Worm (Caenorhabditis elegans): ENCODE results near the gene vit-6.

The vit-6 gene

DNA sequence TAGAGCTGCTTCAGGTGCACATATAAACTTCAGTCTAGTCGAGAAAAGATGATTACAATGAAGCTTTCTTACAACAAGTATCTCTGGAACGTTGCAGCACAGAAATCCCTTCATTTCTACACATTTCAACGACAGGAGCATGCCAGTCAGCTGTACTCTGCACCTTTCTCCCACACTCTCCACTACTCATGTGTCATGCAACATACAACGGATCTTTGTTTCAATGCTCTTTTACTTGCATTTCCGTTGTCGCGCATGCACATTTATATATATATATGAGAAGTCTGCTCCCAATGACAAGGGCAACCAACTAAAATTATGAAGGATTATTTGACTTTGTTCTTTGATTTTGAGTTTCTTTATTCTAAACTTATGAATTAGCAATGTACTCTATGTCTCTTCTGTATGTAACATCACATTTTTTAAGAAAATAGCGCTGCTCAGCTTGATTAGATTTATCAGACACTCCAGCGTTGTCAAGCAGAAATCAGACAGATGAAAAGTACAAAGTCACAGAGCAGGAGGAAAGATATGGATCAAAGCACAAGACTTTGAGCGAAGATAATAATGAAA, 25.8 kb upstream of the vit-6 start:
- TF ChIP-seq F13H6.1 (tag; optimal IDR thresholded peaks at IDR 0.05) (no peak), dmd-4 (tag; optimal IDR thresholded peaks at IDR 0.05) (no peak), unc-62 (GFP tag; optimal IDR thresholded peaks at IDR 0.05) (no peak), sma-9 (GFP tag; optimal IDR thresholded peaks at IDR 0.05) (peak; percentile 16), sma-9 (tag; optimal IDR thresholded peaks at IDR 0.05) (no peak), ceh-82 (tag; optimal IDR thresholded peaks at IDR 0.05) (no peak), lsy-2 (tag; optimal IDR thresholded peaks at IDR 0.05) (peak in 1 of 2 experiments; percentile 11), nhr-6 (tag; optimal IDR thresholded peaks at IDR 0.05) (no peak), fos-1 (tag; optimal IDR thresholded peaks at IDR 0.05) (no peak), C34F6.9 (tag; optimal IDR thresholded peaks at IDR 0.05) (no peak), unc-55 (GFP tag; optimal IDR thresholded peaks at IDR 0.05) (no peak), aly-2 (tag; optimal IDR thresholded peaks at IDR 0.05) (no peak), ceh-16 (tag; optimal IDR thresholded peaks at IDR 0.05) (no peak)

DNA sequence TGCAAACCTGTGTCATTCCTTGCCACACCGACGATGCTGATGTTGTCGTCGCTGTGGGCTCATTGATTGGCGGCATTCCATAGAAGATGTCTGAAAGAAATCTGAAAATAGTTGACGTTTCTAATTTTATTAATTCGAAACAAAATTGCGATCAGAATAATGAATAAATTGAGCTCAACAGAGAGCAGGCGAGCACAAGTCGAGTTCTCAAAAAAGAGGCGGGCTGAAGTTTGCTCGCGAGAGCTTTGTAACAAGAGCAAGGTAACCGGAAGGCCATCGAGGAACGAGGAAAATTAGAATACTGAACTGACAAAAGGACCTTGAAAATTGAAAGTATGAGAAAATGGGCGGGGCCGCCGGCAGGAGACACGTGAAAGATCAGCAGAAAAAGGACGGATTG, 24.5 kb upstream of the vit-6 start, which contains the start of gene nhr-66:
TSS of gene nhr-66 (minus strand) at position 101 of the 400 bp plus-strand sequence.
- TF ChIP-seq lin-11 (tag; optimal IDR thresholded peaks at IDR 0.05): no peak
- TF ChIP-seq sma-3 (GFP tag; optimal IDR thresholded peaks at IDR 0.05): no peak
- TF ChIP-seq nhr-21 (tag; optimal IDR thresholded peaks at IDR 0.05): no peak
- TF ChIP-seq nhr-237 (tag; optimal IDR thresholded peaks at IDR 0.05): no peak
- TF ChIP-seq aly-2 (tag; optimal IDR thresholded peaks at IDR 0.05): no peak
- no peak for TF ChIP-seq R02D3.7 (tag; optimal IDR thresholded peaks at IDR 0.05)
- TF ChIP-seq ztf-1 (GFP tag; conservative IDR thresholded peaks at IDR 0.05): no peak
- no peak for TF ChIP-seq nhr-23 (tag; optimal IDR thresholded peaks at IDR 0.05)
- no peak for TF ChIP-seq F13H6.1 (tag; optimal IDR thresholded peaks at IDR 0.05)
- no peak for TF ChIP-seq fos-1 (tag; optimal IDR thresholded peaks at IDR 0.05)
- no peak for TF ChIP-seq mab-5 (tag; optimal IDR thresholded peaks at IDR 0.05)
- TF ChIP-seq mbf-1 (tag; optimal IDR thresholded peaks at IDR 0.05): no peak

DNA sequence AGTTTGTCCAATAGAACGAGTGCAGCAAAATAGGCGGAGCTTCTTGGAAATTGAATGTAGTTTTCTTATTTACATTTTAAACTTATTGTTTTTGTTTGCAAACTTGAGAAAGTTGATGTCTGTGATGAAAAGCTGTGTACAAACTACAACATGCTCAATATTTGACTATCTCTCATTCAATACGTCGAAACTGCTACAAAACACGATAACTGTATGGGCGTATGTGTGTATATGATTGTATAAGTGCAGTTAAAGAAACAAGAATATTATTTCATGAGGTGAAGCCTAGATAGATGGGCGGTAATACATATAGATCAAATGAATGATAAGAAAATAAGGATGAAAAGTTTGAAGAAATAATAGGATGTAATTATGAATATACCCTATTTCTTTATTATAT, 21.4 kb upstream of the vit-6 start:
- TF ChIP-seq mab-5 (tag; optimal IDR thresholded peaks at IDR 0.05): no peak
- no peak for TF ChIP-seq sma-9 (GFP tag; optimal IDR thresholded peaks at IDR 0.05)
- no peak for TF ChIP-seq sma-9 (tag; optimal IDR thresholded peaks at IDR 0.05)
- TF ChIP-seq dmd-4 (tag; optimal IDR thresholded peaks at IDR 0.05): no peak
- no peak for TF ChIP-seq elt-1 (tag; optimal IDR thresholded peaks at IDR 0.05)
- no peak for TF ChIP-seq C34F6.9 (tag; optimal IDR thresholded peaks at IDR 0.05)
- no peak for TF ChIP-seq mdl-1 (tag; optimal IDR thresholded peaks at IDR 0.05)
- TF ChIP-seq unc-62 (GFP tag; optimal IDR thresholded peaks at IDR 0.05): no peak
- no peak for TF ChIP-seq nhr-10 (tag; optimal IDR thresholded peaks at IDR 0.05)
- TF ChIP-seq ama-1 (optimal IDR thresholded peaks at IDR 0.05): no peak
- no peak for TF ChIP-seq nhr-25 (tag; optimal IDR thresholded peaks at IDR 0.05)
- no peak for TF ChIP-seq elt-3 (tag; optimal IDR thresholded peaks at IDR 0.05)
- TF ChIP-seq ZK546.5 (tag; optimal IDR thresholded peaks at IDR 0.05): no peak
- TF ChIP-seq lin-13 (GFP tag; optimal IDR thresholded peaks at IDR 0.05): no peak
- no peak for TF ChIP-seq unc-55 (GFP tag; optimal IDR thresholded peaks at IDR 0.05)
- no peak for TF ChIP-seq nhr-12 (tag; optimal IDR thresholded peaks at IDR 0.05)
- TF ChIP-seq fos-1 (tag; optimal IDR thresholded peaks at IDR 0.05): no peak
- no peak for TF ChIP-seq nhr-237 (tag; optimal IDR thresholded peaks at IDR 0.05)
- no peak for TF ChIP-seq lin-39 (tag; optimal IDR thresholded peaks at IDR 0.05)

DNA sequence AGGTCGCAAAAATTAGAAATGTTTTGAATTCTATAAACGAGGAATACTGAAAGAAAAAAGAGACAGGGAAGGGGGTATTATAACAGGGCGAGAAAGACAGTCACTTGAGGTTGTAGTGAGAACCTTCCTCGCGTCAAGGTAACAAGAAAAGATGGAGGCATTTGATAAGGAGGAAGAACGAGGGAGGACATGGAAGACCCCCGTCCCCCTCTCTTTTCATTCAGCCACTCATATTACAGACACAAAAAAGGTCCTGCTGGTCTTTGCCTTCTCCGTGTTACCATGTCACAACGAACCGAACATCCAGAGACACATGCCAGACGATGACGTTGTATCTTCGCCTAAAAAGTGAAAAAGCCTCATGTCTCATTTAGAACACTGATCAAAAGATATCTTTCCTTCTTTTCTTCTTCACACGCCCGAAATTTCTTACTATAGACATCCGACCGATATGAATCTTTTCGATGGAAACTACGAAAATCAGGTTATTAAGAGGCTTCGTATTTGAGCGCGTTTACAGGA, 19.6 kb upstream of the vit-6 start:
- TF ChIP-seq dmd-4 (tag; optimal IDR thresholded peaks at IDR 0.05) (no peak), fos-1 (tag; optimal IDR thresholded peaks at IDR 0.05) (peak; percentile 3), F13H6.1 (tag; optimal IDR thresholded peaks at IDR 0.05) (no peak), lin-11 (tag; optimal IDR thresholded peaks at IDR 0.05) (no peak)

DNA sequence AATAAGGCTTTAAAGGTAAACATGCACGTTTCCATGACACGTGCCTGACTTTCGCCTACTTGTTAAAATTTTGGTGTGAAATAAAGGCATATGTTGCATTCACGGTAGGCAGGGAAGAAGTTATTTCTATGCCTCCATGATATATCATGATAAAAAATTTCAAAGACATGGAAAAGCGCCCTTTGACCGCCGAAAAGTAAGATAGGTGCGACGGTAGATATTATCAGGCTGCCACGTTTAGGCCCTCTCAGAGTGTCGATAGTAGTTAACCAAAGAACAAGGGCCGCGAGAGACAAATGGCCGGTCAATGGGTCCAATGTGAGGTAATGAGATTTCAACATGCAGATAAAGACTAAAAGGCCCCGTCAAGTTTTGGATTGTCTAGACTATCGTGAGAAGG, 17.8 kb upstream of the vit-6 start:
- TF ChIP-seq elt-3 (tag; optimal IDR thresholded peaks at IDR 0.05) (no peak), aly-2 (tag; optimal IDR thresholded peaks at IDR 0.05) (no peak), nhr-129 (tag; optimal IDR thresholded peaks at IDR 0.05) (no peak), ceh-16 (tag; optimal IDR thresholded peaks at IDR 0.05) (peak; percentile 9), sma-9 (GFP tag; optimal IDR thresholded peaks at IDR 0.05) (peak; percentile 51), sma-9 (tag; optimal IDR thresholded peaks at IDR 0.05) (no peak), lin-39 (tag; optimal IDR thresholded peaks at IDR 0.05) (no peak)
